Worm (Caenorhabditis elegans) whole organism, L4/young adult: ENCODE results near the gene ugt-14.

Source experiments
- dao-5 ChIP-seq: sonication (generic microtip); optimal IDR thresholded peaks from 2 replicates; lab custom pipeline; 2016; ENCODE audit warnings: missing genotype, missing genetic modification characterization, moderate library complexity, missing compliant biosample characterization
- him-1 ChIP-seq: sonication (generic microtip); optimal IDR thresholded peaks from 2 replicates; lab custom pipeline; 2016; ENCODE audit warnings: missing genotype, missing genetic modification reagents, missing genetic modification characterization, missing compliant biosample characterization

DNA sequence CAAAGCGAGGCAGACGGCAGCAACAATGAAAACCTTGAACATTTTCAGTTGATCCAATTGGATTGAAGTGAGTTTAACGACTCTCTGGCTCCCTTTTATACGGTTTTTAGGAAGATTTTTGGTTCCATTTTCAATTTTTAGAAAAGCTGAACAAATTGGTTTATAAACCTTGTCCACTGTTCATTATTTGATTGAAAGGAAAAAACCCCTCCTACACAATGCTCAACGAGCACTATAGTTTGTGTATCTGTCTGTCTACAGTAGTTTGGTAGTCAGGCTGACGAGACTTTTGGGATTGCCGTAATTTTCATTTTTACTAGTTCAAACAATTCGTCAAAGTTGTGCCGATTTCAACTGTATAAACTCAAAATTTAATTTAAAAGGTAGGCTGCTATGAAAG lies 26.8 kb upstream of the ugt-14 start, which contains the start of gene T19H12.15:
- TF ChIP-seq him-1 (tag; lab: Kevin White, UChicago) (no peak), dao-5 (tag; lab: Kevin White, UChicago) (no peak)
